Fruit fly (Drosophila melanogaster) whole organism, embryonic: ENCODE results near the gene Pfdn2.
A peak's percentile ranks its signal among the peaks of the same experiment; 100 is the strongest.

Experiments
- Abd-B ChIP-seq: fragments of 200-800 bp; sonication (Bioruptor generic); optimal IDR thresholded peaks from 2 replicates; lab custom pipeline; 2018; ENCODE audit warnings: missing biosample characterization, mild to moderate bottlenecking, missing genetic modification characterization, moderate library complexity
- Blimp-1 ChIP-seq: fragments of 200-800 bp; sonication (Bioruptor generic); optimal IDR thresholded peaks from 3 replicates; lab custom pipeline; 2018; ENCODE audit warnings: missing biosample characterization, missing genetic modification characterization, mild to moderate bottlenecking, moderate library complexity, missing genetic modification reagents
- CG11398 ChIP-seq: fragments of 200-800 bp; sonication (Bioruptor generic); optimal IDR thresholded peaks from 2 replicates; lab custom pipeline; 2016; ENCODE audit warnings: missing biosample characterization, missing genetic modification characterization
- CG13424 ChIP-seq: fragments of 200-800 bp; sonication (Bioruptor generic); optimal IDR thresholded peaks from 2 replicates; lab custom pipeline; 2019; ENCODE audit warnings: missing biosample characterization, mild to moderate bottlenecking, missing genetic modification characterization, moderate library complexity
- CG1603 ChIP-seq: fragments of 200-800 bp; sonication (Bioruptor generic); optimal IDR thresholded peaks from 2 replicates; lab custom pipeline; 2019; ENCODE audit warnings: missing biosample characterization, mild to moderate bottlenecking, missing genetic modification characterization, moderate library complexity
- CG1792 ChIP-seq: fragments of 200-800 bp; sonication (Bioruptor generic); optimal IDR thresholded peaks from 2 replicates; lab custom pipeline; 2016; ENCODE audit warnings: missing biosample characterization, missing genetic modification characterization
- CG30020 ChIP-seq: fragments of 200-800 bp; optimal IDR thresholded peaks from 2 replicates; lab custom pipeline; 2019; ENCODE audit warnings: missing biosample characterization, mild to moderate bottlenecking, missing genetic modification characterization, moderate library complexity
- CG3281 ChIP-seq: fragments of 200-800 bp; sonication (Bioruptor generic); optimal IDR thresholded peaks from 3 replicates; lab custom pipeline; 2017; ENCODE audit warnings: missing biosample characterization, mild to moderate bottlenecking, missing genetic modification characterization
- CG4424 ChIP-seq: fragments of 200-800 bp; sonication (Bioruptor generic); optimal IDR thresholded peaks from 3 replicates; lab custom pipeline; 2016; ENCODE audit warnings: missing biosample characterization, missing genetic modification characterization
- CG4707 ChIP-seq: fragments of 200-800 bp; sonication (Bioruptor generic); optimal IDR thresholded peaks from 2 replicates; lab custom pipeline; 2018; ENCODE audit warnings: missing biosample characterization, mild to moderate bottlenecking, missing genetic modification characterization, moderate library complexity
- CG6175 ChIP-seq: fragments of 200-800 bp; sonication (Bioruptor generic); IDR thresholded peaks from 3 replicates; pipeline ENCODE4 v1.3.6; 2022; ENCODE audit warnings: missing biosample characterization, missing genetic modification characterization
- CG6272 ChIP-seq: fragments of 200-800 bp; sonication (Bioruptor generic); IDR thresholded peaks from 2 replicates; pipeline ENCODE4 v1.3.6; 2022; ENCODE audit warnings: missing biosample characterization, missing genetic modification characterization
- CG7357 ChIP-seq: fragments of 200-800 bp; sonication (Bioruptor generic); IDR thresholded peaks from 3 replicates; pipeline ENCODE4 v1.3.6; 2022; ENCODE audit warnings: missing biosample characterization, missing genetic modification characterization
- CG7556 ChIP-seq: fragments of 200-800 bp; sonication (Bioruptor generic); optimal IDR thresholded peaks from 2 replicates; lab custom pipeline; 2017; ENCODE audit warnings: missing biosample characterization, mild to moderate bottlenecking, missing genetic modification characterization
- CG8290 ChIP-seq, 3 experiments: fragments of 200-800 bp; sonication (Bioruptor generic); optimal IDR thresholded peaks; 2 replicates each; lab custom pipeline; 2016 to 2019; ENCODE audit warnings: missing biosample characterization in 3 of 3, missing genetic modification characterization in 3 of 3, mild to moderate bottlenecking in 2 of 3, moderate library complexity in 1 of 3
- CG8944 ChIP-seq: fragments of 200-800 bp; sonication (Bioruptor generic); optimal IDR thresholded peaks from 3 replicates; lab custom pipeline; 2016; ENCODE audit warnings: missing biosample characterization, missing genetic modification characterization
- CG9215 ChIP-seq: fragments of 200-800 bp; sonication (Bioruptor generic); IDR thresholded peaks from 2 replicates; pipeline ENCODE4 v1.3.6; 2022; ENCODE audit warnings: missing biosample characterization, missing genetic modification characterization
- CG9437 ChIP-seq: fragments of 200-800 bp; sonication (Bioruptor generic); optimal IDR thresholded peaks from 2 replicates; lab custom pipeline; 2018; ENCODE audit warnings: missing biosample characterization, mild to moderate bottlenecking, missing genetic modification characterization
- CG9932 ChIP-seq: fragments of 200-800 bp; sonication (Bioruptor generic); IDR thresholded peaks from 2 replicates; pipeline ENCODE4 v1.3.6; 2022; ENCODE audit warnings: missing biosample characterization, missing genetic modification characterization
- Dref ChIP-seq: fragments of 200-800 bp; sonication (Bioruptor generic); IDR thresholded peaks from 2 replicates; pipeline ENCODE4 v1.3.6; 2022; ENCODE audit warnings: missing biosample characterization, missing genetic modification characterization
- Fer3 ChIP-seq: fragments of 200-800 bp; sonication (Bioruptor generic); optimal IDR thresholded peaks from 2 replicates; lab custom pipeline; 2018; ENCODE audit warnings: missing biosample characterization, mild to moderate bottlenecking, missing genetic modification characterization, moderate library complexity
- H2.0 ChIP-seq: fragments of 200-800 bp; sonication (Bioruptor generic); IDR thresholded peaks from 2 replicates; pipeline ENCODE4 v1.3.6; 2022; ENCODE audit warnings: missing biosample characterization, missing genetic modification characterization
- HLH54F ChIP-seq: fragments of 200-800 bp; sonication (Bioruptor generic); optimal IDR thresholded peaks from 3 replicates; lab custom pipeline; 2016; ENCODE audit warnings: missing biosample characterization, missing genetic modification characterization
- Hey ChIP-seq: fragments of 200-800 bp; sonication (Bioruptor generic); optimal IDR thresholded peaks from 3 replicates; lab custom pipeline; 2018; ENCODE audit warnings: missing biosample characterization, mild to moderate bottlenecking, missing genetic modification characterization
- Max ChIP-seq: fragments of 200-800 bp; sonication (Bioruptor generic); optimal IDR thresholded peaks from 2 replicates; lab custom pipeline; 2016; ENCODE audit warnings: missing biosample characterization, mild to moderate bottlenecking, missing genetic modification characterization
- NK7.1 ChIP-seq: fragments of 200-800 bp; sonication (Bioruptor generic); optimal IDR thresholded peaks from 3 replicates; lab custom pipeline; 2016; ENCODE audit warnings: missing biosample characterization, missing genetic modification characterization
- Vsx1 ChIP-seq: fragments of 200-800 bp; sonication (Bioruptor generic); optimal IDR thresholded peaks from 2 replicates; lab custom pipeline; 2017; ENCODE audit warnings: missing biosample characterization, mild to moderate bottlenecking, missing genetic modification characterization, missing genetic modification reagents
- ash1 ChIP-seq: fragments of 200-800 bp; sonication (Bioruptor generic); optimal IDR thresholded peaks from 2 replicates; lab custom pipeline; 2018; ENCODE audit warnings: missing biosample characterization, mild to moderate bottlenecking, missing genetic modification characterization
- br ChIP-seq: fragments of >200 bp; optimal IDR thresholded peaks from 2 replicates; lab custom pipeline; 2017
- croc ChIP-seq: fragments of 200-800 bp; sonication (Bioruptor generic); conservative IDR thresholded peaks from 3 replicates; pipeline ENCODE4 v1.3.6; 2022; ENCODE audit warnings: missing biosample characterization, missing genetic modification characterization
- dimm ChIP-seq: fragments of 200-800 bp; sonication (Bioruptor generic); IDR thresholded peaks from 2 replicates; pipeline ENCODE4 v1.3.6; 2022; ENCODE audit warnings: missing biosample characterization, missing genetic modification characterization
- dm ChIP-seq: fragments of 200-800 bp; sonication (Bioruptor generic); optimal IDR thresholded peaks from 3 replicates; lab custom pipeline; 2016; ENCODE audit warnings: missing biosample characterization, missing genetic modification characterization
- en ChIP-seq: fragments of 200-800 bp; sonication (Bioruptor generic); optimal IDR thresholded peaks from 2 replicates; lab custom pipeline; 2016; ENCODE audit warnings: missing biosample characterization, missing genetic modification characterization
- gsb ChIP-seq: fragments of 200-800 bp; sonication (Bioruptor generic); IDR thresholded peaks from 2 replicates; pipeline ENCODE4 v1.3.6; 2022; ENCODE audit warnings: missing biosample characterization, missing genetic modification characterization
- lab ChIP-seq: fragments of 200-800 bp; sonication (Bioruptor generic); optimal IDR thresholded peaks from 3 replicates; lab custom pipeline; 2017; ENCODE audit warnings: missing biosample characterization, missing genetic modification characterization, mild to moderate bottlenecking, moderate library complexity, missing genetic modification reagents
- lbe ChIP-seq: fragments of 200-800 bp; sonication (Bioruptor generic); optimal IDR thresholded peaks from 2 replicates; lab custom pipeline; 2016; ENCODE audit warnings: missing biosample characterization, mild to moderate bottlenecking, missing genetic modification characterization
- org-1 ChIP-seq: fragments of 200-800 bp; sonication (Bioruptor generic); optimal IDR thresholded peaks from 2 replicates; lab custom pipeline; 2017; ENCODE audit warnings: missing biosample characterization, missing genetic modification characterization
- pho ChIP-seq: fragments of 200-800 bp; sonication (Bioruptor generic); optimal IDR thresholded peaks from 2 replicates; lab custom pipeline; 2016; ENCODE audit warnings: missing biosample characterization, missing genetic modification characterization
- pzg ChIP-seq: fragments of 200-800 bp; sonication (Bioruptor generic); optimal IDR thresholded peaks from 3 replicates; lab custom pipeline; 2018; ENCODE audit warnings: missing biosample characterization, mild to moderate bottlenecking, missing genetic modification characterization, moderate library complexity
- ro ChIP-seq: fragments of 200-800 bp; sonication (Bioruptor generic); IDR thresholded peaks from 2 replicates; pipeline ENCODE4 v1.3.6; 2022; ENCODE audit warnings: missing biosample characterization, missing genetic modification characterization
- scrt ChIP-seq: fragments of 200-800 bp; sonication (Bioruptor generic); optimal IDR thresholded peaks from 2 replicates; lab custom pipeline; 2018; ENCODE audit warnings: missing biosample characterization, mild to moderate bottlenecking, missing genetic modification characterization, moderate library complexity
- slp2 ChIP-seq: fragments of 200-800 bp; sonication (Bioruptor generic); optimal IDR thresholded peaks from 2 replicates; lab custom pipeline; 2016; ENCODE audit warnings: missing biosample characterization, missing genetic modification characterization
- sqz ChIP-seq: fragments of 200-800 bp; sonication (Bioruptor generic); optimal IDR thresholded peaks from 3 replicates; lab custom pipeline; 2018; ENCODE audit warnings: missing biosample characterization, mild to moderate bottlenecking, missing genetic modification characterization
- stc ChIP-seq: fragments of 200-800 bp; sonication (Bioruptor generic); IDR thresholded peaks from 2 replicates; pipeline ENCODE4 v1.3.6; 2022; ENCODE audit warnings: missing biosample characterization, missing genetic modification characterization
- tio ChIP-seq: fragments of 200-800 bp; sonication (Bioruptor generic); optimal IDR thresholded peaks from 2 replicates; lab custom pipeline; 2017; ENCODE audit warnings: missing biosample characterization, missing genetic modification characterization, inconsistent platforms
- usp ChIP-seq: fragments of >200 bp; optimal IDR thresholded peaks from 2 replicates; lab custom pipeline; 2017; ENCODE audit warnings: missing biosample characterization, missing genetic modification characterization
- wor ChIP-seq: fragments of 200-800 bp; sonication (Bioruptor generic); IDR thresholded peaks from 2 replicates; pipeline ENCODE4 v1.3.6; 2022; ENCODE audit warnings: missing biosample characterization, missing genetic modification characterization

The Pfdn2 gene

DNA sequence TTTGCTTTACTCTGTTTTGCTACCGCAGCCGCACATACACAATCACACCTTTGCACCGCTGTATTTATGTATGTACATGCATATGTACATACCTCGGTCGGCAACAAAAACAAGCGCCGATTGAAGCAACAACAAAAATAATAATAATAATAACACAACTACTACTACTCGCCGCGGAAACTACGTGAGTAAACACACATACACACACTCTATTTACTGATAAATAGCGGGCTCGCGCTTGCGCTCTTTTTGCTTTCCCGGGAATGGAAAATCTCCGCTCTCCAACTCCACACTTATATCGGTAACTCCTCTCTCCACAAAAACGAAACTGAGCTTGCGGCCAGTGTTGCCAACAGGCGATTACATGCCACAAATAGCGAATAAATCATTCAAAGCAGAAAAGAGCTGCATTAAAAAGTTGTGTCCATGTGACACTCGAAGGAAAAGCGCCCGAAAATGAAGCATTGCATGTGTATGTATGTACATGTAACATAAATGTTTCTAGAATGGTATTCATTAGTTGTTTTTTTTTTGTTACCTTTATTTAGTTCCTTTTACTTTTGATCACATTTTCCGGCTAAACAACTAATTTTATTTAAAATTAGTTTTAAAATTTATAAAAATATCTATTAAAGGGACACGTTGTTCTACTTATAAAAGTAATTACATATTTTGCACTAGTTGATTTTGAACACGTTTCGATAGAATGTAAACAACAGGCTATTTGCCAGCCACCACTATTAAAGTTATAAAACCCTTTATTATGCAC, 44.6 kb upstream of the Pfdn2 start (continued):
- TF ChIP-seq CG11398 (GFP tag; lab: Kevin White, UChicago) = peak; percentile 68
- no peak for TF ChIP-seq CG30020 (tag; lab: Kevin White, UChicago)
- peak; percentile 14 for TF ChIP-seq pzg (GFP tag; lab: Kevin White, UChicago)
- peak; percentile 57 for TF ChIP-seq CG9932 (GFP tag; lab: Robert Waterston, UW)
- TF ChIP-seq croc (GFP tag; lab: Robert Waterston, UW) = no peak
- peak; percentile 58; the same call in 1 of the 2 replicates for TF ChIP-seq stc (GFP tag; lab: Robert Waterston, UW)
- no peak for TF ChIP-seq wor (GFP tag; lab: Robert Waterston, UW)
- peak; percentile 11 for TF ChIP-seq lbe (GFP tag; lab: Kevin White, UChicago)
- TF ChIP-seq slp2 (GFP tag; lab: Kevin White, UChicago) = peak; percentile 52
- TF ChIP-seq NK7.1 = peak; percentile 40
- peak; percentile 41 for TF ChIP-seq CG7556 (GFP tag; lab: Kevin White, UChicago)
- TF ChIP-seq CG4707 (GFP tag; lab: Kevin White, UChicago) = peak; percentile 72
- peak; percentile 92 for TF ChIP-seq lab (GFP tag; lab: Kevin White, UChicago)
- TF ChIP-seq CG1603 (tag; lab: Kevin White, UChicago) = peak; percentile 64
- peak; percentile 69 for TF ChIP-seq CG1792 (GFP tag; lab: Kevin White, UChicago)
- peak; percentile 71 for TF ChIP-seq Vsx1
- peak; percentile 38 for TF ChIP-seq HLH54F
- TF ChIP-seq gsb (GFP tag; lab: Robert Waterston, UW) = peak; percentile 59; the same call in 1 of the 2 replicates
- peak; percentile 55 for TF ChIP-seq Blimp-1 (GFP tag; lab: Kevin White, UChicago)
- peak; percentile 74 for TF ChIP-seq CG3281 (GFP tag; lab: Kevin White, UChicago)
- TF ChIP-seq org-1 (GFP tag; lab: Kevin White, UChicago) = peak; percentile 75
- TF ChIP-seq Abd-B (GFP tag; lab: Kevin White, UChicago) = no peak
- TF ChIP-seq dimm (GFP tag; lab: Robert Waterston, UW) = no peak
- TF ChIP-seq CG4424 (GFP tag; lab: Kevin White, UChicago) = peak; percentile 12
- TF ChIP-seq pho (GFP tag; lab: Kevin White, UChicago) = peak; percentile 69
- TF ChIP-seq CG13424 (tag; lab: Kevin White, UChicago) = peak; percentile 72
- TF ChIP-seq CG6272 (GFP tag; lab: Robert Waterston, UW) = no peak
- peak; percentile 57; the same call in 1 of the 2 replicates for TF ChIP-seq H2.0 (GFP tag; lab: Robert Waterston, UW)
- no peak for TF ChIP-seq CG9437
- peak; percentile 78 for TF ChIP-seq scrt (GFP tag; lab: Kevin White, UChicago)
- TF ChIP-seq ro (GFP tag; lab: Robert Waterston, UW) = no peak
- TF ChIP-seq CG7357 (GFP tag; lab: Robert Waterston, UW) = no peak
- no peak for TF ChIP-seq tio (GFP tag; lab: Kevin White, UChicago)
- peak; percentile 47 for TF ChIP-seq en (GFP tag; lab: Kevin White, UChicago)
- TF ChIP-seq CG8944 (GFP tag; lab: Kevin White, UChicago) = peak; percentile 37
- TF ChIP-seq dm (GFP tag; lab: Kevin White, UChicago) = peak; percentile 62
- peak; percentile 60 for TF ChIP-seq CG9215 (GFP tag; lab: Robert Waterston, UW)
- TF ChIP-seq Fer3 (tag; lab: Kevin White, UChicago) = peak; percentile 71
- TF ChIP-seq CG8290 (GFP tag; optimal IDR thresholded peaks at IDR 0.05; lab: Kevin White, UChicago) = peak; percentile 43
- TF ChIP-seq CG8290 (tag; optimal IDR thresholded peaks at IDR 0.05; lab: Kevin White, UChicago) = peak; percentile 87 to 88
- peak; percentile 84 for TF ChIP-seq Hey
- no peak for TF ChIP-seq Dref (GFP tag; lab: Robert Waterston, UW)
- TF ChIP-seq Max (GFP tag; lab: Kevin White, UChicago) = peak; percentile 49
- TF ChIP-seq sqz (GFP tag; lab: Kevin White, UChicago) = peak; percentile 82
- TF ChIP-seq br (lab: Kevin White, UChicago) = no peak
- peak; percentile 79 for TF ChIP-seq ash1 (GFP tag; lab: Kevin White, UChicago)
- peak; percentile 72; the same call in 1 of the 3 replicates for TF ChIP-seq CG6175
- TF ChIP-seq usp (GFP tag; lab: Kevin White, UChicago) = no peak
